Worm (Caenorhabditis elegans) whole organism, mixed stage, embryonic: Measurements from ENCODE around the gene C27A7.3.
A peak's percentile ranks its signal among the peaks of the same experiment; 100 is the strongest.

Source experiments
- M03D4.4 ChIP-seq: sonication (generic microtip); optimal IDR thresholded peaks from 2 replicates; lab custom pipeline; 2017; ENCODE audit warnings: mild to moderate bottlenecking, missing genetic modification characterization, missing compliant biosample characterization
- bed-3 ChIP-seq: fragments of 200-800 bp; sonication (Bioruptor generic); optimal IDR thresholded peaks from 3 replicates; lab custom pipeline; 2018; ENCODE audit warnings: mild to moderate bottlenecking, missing genetic modification characterization, moderate library complexity, missing compliant biosample characterization
- blmp-1 ChIP-seq: fragments of 150-350 bp; optimal IDR thresholded peaks from 2 replicates; lab custom pipeline; 2014; ENCODE audit warnings: missing biosample characterization, missing genetic modification characterization
- ceh-39 ChIP-seq: fragments of 150-350 bp; optimal IDR thresholded peaks from 2 replicates; lab custom pipeline; 2014; ENCODE audit warnings: missing biosample characterization, missing genetic modification characterization
- ceh-43 ChIP-seq: fragments of 200-800 bp; sonication (Bioruptor generic); optimal IDR thresholded peaks from 2 replicates; lab custom pipeline; 2018; ENCODE audit warnings: mild to moderate bottlenecking, missing genetic modification characterization, moderate library complexity, missing compliant biosample characterization
- ceh-83 ChIP-seq: fragments of 200-800 bp; sonication (Bioruptor generic); optimal IDR thresholded peaks from 2 replicates; lab custom pipeline; 2018; ENCODE audit warnings: mild to moderate bottlenecking, missing genetic modification characterization, missing compliant biosample characterization
- ces-1 ChIP-seq: fragments of 150-350 bp; optimal IDR thresholded peaks from 2 replicates; lab custom pipeline; 2014; ENCODE audit warnings: missing biosample characterization, missing genetic modification reagents, missing genetic modification characterization
- cnd-1 ChIP-seq: fragments of 200-800 bp; sonication (Bioruptor generic); optimal IDR thresholded peaks from 2 replicates; lab custom pipeline; 2018; ENCODE audit warnings: mild to moderate bottlenecking, missing genetic modification characterization, missing compliant biosample characterization
- drap-1 ChIP-seq: fragments of 200-800 bp; sonication (Bioruptor generic); optimal IDR thresholded peaks from 3 replicates; lab custom pipeline; 2018; ENCODE audit warnings: mild to moderate bottlenecking, missing genetic modification characterization, missing compliant biosample characterization
- elt-1 ChIP-seq: sonication (generic microtip); optimal IDR thresholded peaks from 2 replicates; lab custom pipeline; 2017; ENCODE audit warnings: missing genetic modification characterization, mild to moderate bottlenecking, missing compliant biosample characterization, antibody characterized with exemption, moderate library complexity, borderline replicate concordance; ENCODE audit not compliant: insufficient read depth
- flh-1 ChIP-seq: fragments of 200-800 bp; sonication (Bioruptor generic); optimal IDR thresholded peaks from 2 replicates; lab custom pipeline; 2018; ENCODE audit warnings: mild to moderate bottlenecking, missing genetic modification characterization, moderate library complexity, missing compliant biosample characterization
- ham-2 ChIP-seq: fragments of 200-800 bp; sonication (Bioruptor generic); optimal IDR thresholded peaks from 2 replicates; lab custom pipeline; 2018; ENCODE audit warnings: mild to moderate bottlenecking, missing genetic modification characterization, missing compliant biosample characterization
- lin-13 ChIP-seq: fragments of 150-350 bp; optimal IDR thresholded peaks from 2 replicates; lab custom pipeline; 2014; ENCODE audit warnings: missing biosample characterization, missing genetic modification characterization
- lin-32 ChIP-seq: fragments of 200-800 bp; sonication (Bioruptor generic); optimal IDR thresholded peaks from 2 replicates; lab custom pipeline; 2018; ENCODE audit warnings: mild to moderate bottlenecking, missing genetic modification characterization, missing compliant biosample characterization
- mab-5 ChIP-seq: fragments of 150-350 bp; optimal IDR thresholded peaks from 2 replicates; lab custom pipeline; 2014; ENCODE audit warnings: missing biosample characterization, missing genetic modification characterization
- mep-1 ChIP-seq: fragments of 150-350 bp; optimal IDR thresholded peaks from 2 replicates; lab custom pipeline; 2017; ENCODE audit warnings: missing biosample characterization, missing genetic modification reagents, missing genetic modification characterization, inconsistent platforms
- mls-2 ChIP-seq: sonication (generic microtip); optimal IDR thresholded peaks from 2 replicates; lab custom pipeline; 2016; ENCODE audit warnings: mild to moderate bottlenecking, missing genetic modification characterization, moderate library complexity, missing compliant biosample characterization
- nhr-12 ChIP-seq: fragments of 150-350 bp; optimal IDR thresholded peaks from 2 replicates; lab custom pipeline; 2014; ENCODE audit warnings: missing biosample characterization, missing genetic modification characterization
- nhr-2 ChIP-seq: fragments of 150-350 bp; optimal IDR thresholded peaks from 2 replicates; lab custom pipeline; 2014; ENCODE audit warnings: missing biosample characterization, missing genetic modification characterization
- nhr-237 ChIP-seq: fragments of 150-350 bp; optimal IDR thresholded peaks from 2 replicates; lab custom pipeline; 2014; ENCODE audit warnings: missing biosample characterization, missing genetic modification characterization
- nhr-28 ChIP-seq: fragments of 150-350 bp; optimal IDR thresholded peaks from 2 replicates; lab custom pipeline; 2014; ENCODE audit warnings: missing biosample characterization, missing genetic modification characterization
- nhr-76 ChIP-seq: sonication (generic microtip); optimal IDR thresholded peaks from 2 replicates; lab custom pipeline; 2017; ENCODE audit warnings: missing biosample characterization, missing genetic modification characterization
- pha-4 ChIP-seq: fragments of 150-350 bp; optimal IDR thresholded peaks from 2 replicates; lab custom pipeline; 2018; ENCODE audit warnings: missing biosample characterization, missing genetic modification reagents, missing genetic modification characterization
- sem-2 ChIP-seq: fragments of 200-800 bp; sonication (Bioruptor generic); optimal IDR thresholded peaks from 2 replicates; lab custom pipeline; 2018; ENCODE audit warnings: mild to moderate bottlenecking, missing genetic modification characterization, missing compliant biosample characterization
- snpc-4 ChIP-seq: fragments of 150-350 bp; optimal IDR thresholded peaks from 2 replicates; lab custom pipeline; 2014; ENCODE audit warnings: missing biosample characterization, missing genetic modification characterization
- sptf-1 ChIP-seq: sonication (generic microtip); optimal IDR thresholded peaks from 2 replicates; lab custom pipeline; 2017; ENCODE audit warnings: mild to moderate bottlenecking, missing genetic modification characterization, moderate library complexity, missing compliant biosample characterization
- tbx-8 ChIP-seq: fragments of 200-800 bp; sonication (Bioruptor generic); optimal IDR thresholded peaks from 2 replicates; lab custom pipeline; 2018; ENCODE audit warnings: mild to moderate bottlenecking, missing genetic modification characterization, moderate library complexity, missing compliant biosample characterization
- unc-120 ChIP-seq: sonication (generic microtip); optimal IDR thresholded peaks from 2 replicates; lab custom pipeline; 2017; ENCODE audit warnings: missing genetic modification characterization, missing compliant biosample characterization; ENCODE audit not compliant: poor library complexity, severe bottlenecking
- unc-39 ChIP-seq: fragments of 150-350 bp; optimal IDR thresholded peaks from 2 replicates; lab custom pipeline; 2014; ENCODE audit warnings: missing biosample characterization, missing genetic modification characterization
- unc-62 ChIP-seq: fragments of 150-350 bp; optimal IDR thresholded peaks from 2 replicates; lab custom pipeline; 2014; ENCODE audit warnings: missing biosample characterization, missing genetic modification reagents, missing genetic modification characterization
- zip-8 ChIP-seq: fragments of 150-350 bp; optimal IDR thresholded peaks from 2 replicates; lab custom pipeline; 2014; ENCODE audit warnings: missing biosample characterization, missing genetic modification characterization
- ztf-11 ChIP-seq: fragments of 150-350 bp; optimal IDR thresholded peaks from 2 replicates; lab custom pipeline; 2014; ENCODE audit warnings: missing biosample characterization, missing genetic modification characterization

C27A7.3 gene

ce11 chrV:12140625-12141024, at the start of gene C27A7.3:
Gene C27A7.3 (plus strand): TSS chrV:12140925.
- TF ChIP-seq nhr-76 (tag; lab: Kevin White, UChicago), result no peak
- TF ChIP-seq ham-2 (GFP tag; lab: Kevin White, UChicago), result no peak
- TF ChIP-seq unc-120, result no peak
- TF ChIP-seq cnd-1, result no peak
- no peak for TF ChIP-seq blmp-1 (tag; lab: Kevin White, UChicago)
- TF ChIP-seq pha-4 (tag; lab: Kevin White, UChicago), result no peak
- TF ChIP-seq flh-1 (GFP tag; lab: Kevin White, UChicago), result no peak
- TF ChIP-seq sptf-1 (tag; lab: Kevin White, UChicago), result no peak
- no peak for TF ChIP-seq ceh-43 (GFP tag; lab: Kevin White, UChicago)
- TF ChIP-seq nhr-2, result no peak
- no peak for TF ChIP-seq nhr-237 (tag; lab: Kevin White, UChicago)
- TF ChIP-seq ceh-83, result no peak
- no peak for TF ChIP-seq lin-32 (GFP tag; lab: Kevin White, UChicago)
- TF ChIP-seq ztf-11 (tag; lab: Kevin White, UChicago), result no peak
- TF ChIP-seq ceh-39 (tag; lab: Kevin White, UChicago), result no peak
- TF ChIP-seq bed-3 (GFP tag; lab: Kevin White, UChicago), result no peak
- no peak for TF ChIP-seq nhr-28

ce11 chrV:12091759-12092158, 49.0 kb upstream of the C27A7.3 start, which contains the start of gene nhr-206:
Gene nhr-206 (plus strand): TSS chrV:12092006.
- no peak for TF ChIP-seq blmp-1 (tag; lab: Kevin White, UChicago)
- TF ChIP-seq zip-8 (tag; lab: Kevin White, UChicago), result no peak
- TF ChIP-seq lin-32 (GFP tag; lab: Kevin White, UChicago), result no peak
- TF ChIP-seq nhr-12 (tag; lab: Kevin White, UChicago), result no peak
- no peak for TF ChIP-seq tbx-8 (GFP tag; lab: Kevin White, UChicago)
- no peak for TF ChIP-seq M03D4.4 (tag; lab: Kevin White, UChicago)
- no peak for TF ChIP-seq mep-1 (tag; lab: Kevin White, UChicago)
- TF ChIP-seq ztf-11 (tag; lab: Kevin White, UChicago), result no peak
- TF ChIP-seq snpc-4 (tag; lab: Kevin White, UChicago), result no peak
- TF ChIP-seq nhr-237 (tag; lab: Kevin White, UChicago), result no peak

- TF ChIP-seq elt-1 (tag; lab: Kevin White, UChicago), result peak; percentile 42
- no peak for TF ChIP-seq lin-32 (GFP tag; lab: Kevin White, UChicago)
Measured at ce11 chrV:12094030-12094429, 46.7 kb upstream of the C27A7.3 start, which contains the start of gene nhr-208. Gene nhr-208 (plus strand): TSS chrV:12094317.

- TF ChIP-seq elt-1 (tag; lab: Kevin White, UChicago) (no peak), ces-1 (peak; percentile 28)
- TF ChIP-seq, all 35 proteins: peak for 1
Measured at ce11 chrV:12095865-12096264, 44.9 kb upstream of the C27A7.3 start, which contains the start of gene nhr-207. Gene nhr-207 (plus strand): TSS chrV:12096146.

DNA sequence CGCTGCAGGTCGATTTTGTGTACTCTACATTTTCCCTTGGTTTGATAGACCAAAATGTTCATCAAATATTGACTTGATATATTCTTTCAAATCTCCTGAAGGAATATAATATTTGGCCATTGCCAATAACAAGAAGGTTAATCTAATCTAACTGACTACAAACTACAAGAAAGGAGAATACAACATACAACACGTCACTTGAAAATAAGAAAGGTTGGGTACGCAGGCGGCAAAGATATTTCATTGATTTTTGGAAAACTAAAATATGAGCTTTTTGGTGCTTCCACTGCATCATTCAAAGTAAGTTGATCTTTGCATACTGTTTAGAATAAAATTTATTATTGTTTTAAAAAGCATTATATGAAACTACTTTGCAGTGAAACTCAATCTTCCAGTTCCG, 42.6 kb upstream of the C27A7.3 start, which contains the start of gene nhr-209:
Gene nhr-209 (plus strand): TSS at position 27 of the 400 bp plus-strand sequence.
- TF ChIP-seq nhr-76 (tag; lab: Kevin White, UChicago) (no peak), sem-2 (GFP tag; lab: Kevin White, UChicago) (no peak), unc-39 (tag; lab: Kevin White, UChicago) (no peak), ceh-39 (tag; lab: Kevin White, UChicago) (no peak), mls-2 (no peak), nhr-2 (no peak), unc-62 (GFP tag; lab: Kevin White, UChicago) (no peak), snpc-4 (tag; lab: Kevin White, UChicago) (no peak), drap-1 (no peak), ceh-43 (GFP tag; lab: Kevin White, UChicago) (no peak), tbx-8 (GFP tag; lab: Kevin White, UChicago) (no peak), lin-13 (tag; lab: Kevin White, UChicago) (no peak), mep-1 (tag; lab: Kevin White, UChicago) (no peak), mab-5 (tag; lab: Kevin White, UChicago) (no peak)
